Worm (Caenorhabditis elegans): ENCODE measurements around the gene R02E4.1.

Gene R02E4.1

ce11 chrX:4142202-4142601 lies 37.9 kb upstream of the R02E4.1 start (continued):
- TF ChIP-seq xbp-1 (tag; optimal IDR thresholded peaks at IDR 0.05) (peak; percentile 73), efl-1 (optimal IDR thresholded peaks at IDR 0.05) (peak; percentile 39 to 47), efl-1 (GFP tag; optimal IDR thresholded peaks at IDR 0.05 in 1 of 2) (peak; percentile 19 to 95), nhr-77 (tag; optimal IDR thresholded peaks at IDR 0.05) (peak; percentile 47), nhr-85 (tag) (peak; percentile 99), nhr-20 (tag; optimal IDR thresholded peaks at IDR 0.05) (peak; percentile 99), ztf-4 (tag; optimal IDR thresholded peaks at IDR 0.05) (peak; percentile 91), sox-4 (tag; optimal IDR thresholded peaks at IDR 0.05) (peak; percentile 73), nhr-47 (tag; optimal IDR thresholded peaks at IDR 0.05) (peak; percentile 90), swsn-7 (tag; optimal IDR thresholded peaks at IDR 0.05) (peak; percentile 83), unc-62 (GFP tag; optimal IDR thresholded peaks at IDR 0.05) (no peak), nhr-76 (tag; optimal IDR thresholded peaks at IDR 0.05) (no peak), nhr-237 (tag; optimal IDR thresholded peaks at IDR 0.05) (no peak), ceh-88 (GFP tag; IDR thresholded peaks at IDR 0.05) (peak; percentile 76), unc-30 (tag; optimal IDR thresholded peaks at IDR 0.05) (no peak), sup-37 (GFP tag; optimal IDR thresholded peaks at IDR 0.05) (peak; percentile 77), egl-13 (tag; optimal IDR thresholded peaks at IDR 0.05) (peak; percentile 83), mep-1 (tag; optimal IDR thresholded peaks at IDR 0.05) (peak; percentile 84), lin-39 (tag; optimal IDR thresholded peaks at IDR 0.05) (peak; percentile 39), pax-3 (tag; optimal IDR thresholded peaks at IDR 0.05) (peak; percentile 76), lin-14 (GFP tag; optimal IDR thresholded peaks at IDR 0.05) (peak; percentile 98), lin-13 (GFP tag; optimal IDR thresholded peaks at IDR 0.05) (peak; percentile 31), egl-27 (tag; optimal IDR thresholded peaks at IDR 0.05) (no peak), fkh-8 (tag; optimal IDR thresholded peaks at IDR 0.05) (peak; percentile 80), efl-3 (GFP tag; optimal IDR thresholded peaks at IDR 0.05) (no peak), ceh-8 (GFP tag; optimal IDR thresholded peaks at IDR 0.05) (peak; percentile 35), nhr-28 (tag; optimal IDR thresholded peaks at IDR 0.05) (peak; percentile 66), isw-1 (GFP tag; IDR thresholded peaks at IDR 0.05) (peak; percentile 47), snu-23 (GFP tag; optimal IDR thresholded peaks at IDR 0.05) (peak; percentile 90), pqm-1 (tag; optimal IDR thresholded peaks at IDR 0.05) (no peak), elt-3 (tag; optimal IDR thresholded peaks at IDR 0.05) (peak in 2 of 6 experiments; percentile 72 to 75), lsy-2 (tag; optimal IDR thresholded peaks at IDR 0.05) (peak; percentile 56 to 82)

ce11 chrX:4140755-4141417 lies 36.6 kb upstream of the R02E4.1 start:
- no peak for TF ChIP-seq nhr-76 (tag; optimal IDR thresholded peaks at IDR 0.05)
- TF ChIP-seq snu-23 (GFP tag; optimal IDR thresholded peaks at IDR 0.05) = peak; percentile 49
- TF ChIP-seq pax-3 (tag; optimal IDR thresholded peaks at IDR 0.05) = no peak
- TF ChIP-seq lin-14 (GFP tag; optimal IDR thresholded peaks at IDR 0.05) = peak; percentile 70
- peak; percentile 18 for TF ChIP-seq lin-13 (GFP tag; optimal IDR thresholded peaks at IDR 0.05)
- no peak for TF ChIP-seq skn-1 (tag; optimal IDR thresholded peaks at IDR 0.05)
- TF ChIP-seq ets-5 (GFP tag; IDR thresholded peaks at IDR 0.05) = no peak
- peak; percentile 30 for TF ChIP-seq nhr-90 (tag; optimal IDR thresholded peaks at IDR 0.05; ENCODE audit: poor library complexity)
- TF ChIP-seq nhr-85 (tag) = peak; percentile 92
- peak in 1 of 2 experiments; percentile 18 for TF ChIP-seq lin-35 (GFP tag; optimal IDR thresholded peaks at IDR 0.05)
- peak; percentile 84 for TF ChIP-seq blmp-1 (tag; optimal IDR thresholded peaks at IDR 0.05)
- TF ChIP-seq jun-1 (tag; optimal IDR thresholded peaks at IDR 0.05) = no peak
- peak; percentile 49 for TF ChIP-seq mep-1 (tag; optimal IDR thresholded peaks at IDR 0.05)
- no peak for TF ChIP-seq efl-1 (optimal IDR thresholded peaks at IDR 0.05)
- TF ChIP-seq efl-1 (GFP tag; optimal IDR thresholded peaks at IDR 0.05 in 1 of 2) = peak in 1 of 2 experiments; percentile 52
- peak; percentile 37 for TF ChIP-seq nhr-47 (tag; optimal IDR thresholded peaks at IDR 0.05)
- TF ChIP-seq aly-2 (tag; optimal IDR thresholded peaks at IDR 0.05) = no peak
- TF ChIP-seq nhr-20 (tag; optimal IDR thresholded peaks at IDR 0.05) = peak; percentile 73
- no peak for TF ChIP-seq egl-27 (tag; optimal IDR thresholded peaks at IDR 0.05)
- TF ChIP-seq pqm-1 (tag; optimal IDR thresholded peaks at IDR 0.05) = no peak
- peak; percentile 44 for TF ChIP-seq nhr-19 (GFP tag; conservative IDR thresholded peaks at IDR 0.05)
- TF ChIP-seq nhr-84 (tag; optimal IDR thresholded peaks at IDR 0.05) = no peak
- TF ChIP-seq C16A3.4 (tag; optimal IDR thresholded peaks at IDR 0.05) = peak; percentile 18
- TF ChIP-seq ztf-4 (tag; optimal IDR thresholded peaks at IDR 0.05) = peak; percentile 37
- TF ChIP-seq sup-37 (GFP tag; optimal IDR thresholded peaks at IDR 0.05) = no peak
- TF ChIP-seq fos-1 (tag; optimal IDR thresholded peaks at IDR 0.05) = no peak
- TF ChIP-seq ztf-11 (tag; optimal IDR thresholded peaks at IDR 0.05) = no peak
- no peak for TF ChIP-seq irx-1 (tag; optimal IDR thresholded peaks at IDR 0.05)
- no peak for TF ChIP-seq unc-98 (GFP tag; IDR thresholded peaks at IDR 0.05)
- TF ChIP-seq tbx-2 (tag; optimal IDR thresholded peaks at IDR 0.05) = peak; percentile 37
- peak in 5 of 6 experiments; percentile 72 to 94 (median 82) for TF ChIP-seq elt-3 (tag; optimal IDR thresholded peaks at IDR 0.05)
- TF ChIP-seq ces-1 (GFP tag; optimal IDR thresholded peaks at IDR 0.05) = no peak
- TF ChIP-seq lsy-2 (tag; optimal IDR thresholded peaks at IDR 0.05) = peak in 1 of 2 experiments; percentile 19
- peak; percentile 66 for TF ChIP-seq nhr-71 (tag; optimal IDR thresholded peaks at IDR 0.05)
